Worm (Caenorhabditis elegans) whole organism, L1 larva: Measurements from ENCODE around the gene ZK643.2.

Source experiments
- ceh-88 ChIP-seq: fragments of 200-800 bp; sonication (Bioruptor generic); IDR thresholded peaks from 2 replicates; pipeline ENCODE4 v1.3.6; 2022; ENCODE audit warnings: missing genetic modification characterization, missing compliant biosample characterization
- mep-1 ChIP-seq: fragments of 150-350 bp; optimal IDR thresholded peaks from 2 replicates; lab custom pipeline; 2014; ENCODE audit warnings: missing biosample characterization, missing genetic modification characterization

DNA sequence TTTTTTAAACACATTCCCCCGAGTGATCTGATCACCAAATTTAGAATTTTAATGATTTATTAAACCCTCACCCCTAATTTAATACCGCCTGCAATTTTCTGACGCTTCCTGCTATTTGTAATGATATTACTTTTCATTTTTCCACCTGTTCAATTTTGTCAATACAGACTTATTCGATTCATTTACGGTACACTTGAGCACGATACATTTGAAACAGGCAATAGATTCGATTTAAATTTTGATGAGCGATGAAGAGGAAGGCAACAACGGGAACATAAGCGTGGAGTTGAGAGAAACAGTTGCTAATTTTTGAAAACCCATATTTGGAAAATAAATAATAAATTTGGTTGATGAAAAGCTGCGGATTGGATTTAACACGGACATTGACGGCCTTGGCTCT lies 48.3 kb downstream of the ZK643.2 start:
- TF ChIP-seq mep-1: no peak
- TF ChIP-seq ceh-88 (GFP tag; lab: Robert Waterston, UW): no peak
